Fruit fly (Drosophila melanogaster) Kc167 (cell line): Measurements from ENCODE around the gene Klp61F.
"Not testable (repeated sequence)": the region's sequence is repeated elsewhere in the genome, so short reads cannot be mapped to it uniquely, and the experiment has no call there.

ENCODE experiments used
- Myc ChIP-seq: fragments of >200 bp; optimal IDR thresholded peaks from 2 replicates; lab custom pipeline; 2017; ENCODE audit warnings: missing external identifiers
- Sin3A ChIP-seq: fragments of >200 bp; optimal IDR thresholded peaks from 2 replicates; lab custom pipeline; 2018; ENCODE audit warnings: missing external identifiers
- h ChIP-seq: fragments of >200 bp; optimal IDR thresholded peaks from 3 replicates; lab custom pipeline; 2018; ENCODE audit warnings: missing external identifiers
- insv ChIP-seq: fragments of >200 bp; optimal IDR thresholded peaks from 3 replicates; lab custom pipeline; 2018; ENCODE audit warnings: missing external identifiers
- psq ChIP-seq: fragments of >200 bp; optimal IDR thresholded peaks from 2 replicates; lab custom pipeline; 2017; ENCODE audit warnings: missing external identifiers
- ttk ChIP-seq: sonication (Bioruptor generic); optimal IDR thresholded peaks from 2 replicates; lab custom pipeline; 2017; ENCODE audit warnings: missing external identifiers

Gene Klp61F

DNA sequence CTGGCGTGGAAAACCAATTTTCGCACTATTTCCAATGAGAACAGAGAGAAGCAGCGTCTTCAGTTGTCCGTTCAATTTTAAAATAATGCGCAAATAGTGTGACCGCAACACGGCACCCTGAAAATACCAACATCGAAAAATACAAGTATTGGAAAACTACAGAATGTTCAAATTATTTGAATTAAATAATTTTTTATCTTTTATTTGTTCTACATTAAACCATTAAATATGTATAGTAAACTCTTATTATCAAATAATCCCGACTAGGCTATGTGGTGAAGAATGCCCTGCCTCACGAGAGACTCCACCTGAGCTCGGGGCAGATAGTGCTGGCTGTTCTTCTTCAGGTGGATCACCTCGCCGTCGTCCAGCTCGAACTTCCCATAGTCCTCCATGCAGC is at the start of gene Klp61F:
Klp61F (minus strand) TSS at position 101 of the 400 bp plus-strand sequence.
- TF ChIP-seq Sin3A; ttk (lab: Kevin White, UChicago); Myc (lab: Kevin White, UChicago): not testable (repeated sequence)

DNA sequence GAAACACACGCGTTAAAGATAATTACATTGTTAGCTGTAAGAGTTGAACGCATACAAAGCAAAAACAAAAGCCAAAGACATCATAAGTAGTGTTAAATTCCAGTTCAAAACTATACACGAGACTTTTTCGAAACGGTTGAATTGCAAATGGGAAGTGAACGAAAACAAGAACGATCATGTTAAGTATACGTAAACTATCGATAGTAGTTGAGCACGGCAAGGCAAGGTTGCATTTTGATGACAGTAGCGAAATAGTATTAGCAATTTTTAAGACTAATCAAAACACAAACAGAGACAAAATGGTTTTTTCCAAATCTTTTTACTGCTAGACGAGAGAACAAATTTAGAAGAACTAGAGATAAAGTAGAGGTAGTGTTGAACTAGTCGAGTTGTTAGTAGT is 49.1 kb upstream of the Klp61F start:
- TF ChIP-seq insv (no peak), Sin3A (no peak), h (lab: Kevin White, UChicago) (no peak), psq (lab: Kevin White, UChicago) (no peak), Myc (lab: Kevin White, UChicago) (no peak), ttk (lab: Kevin White, UChicago) (no peak)

DNA sequence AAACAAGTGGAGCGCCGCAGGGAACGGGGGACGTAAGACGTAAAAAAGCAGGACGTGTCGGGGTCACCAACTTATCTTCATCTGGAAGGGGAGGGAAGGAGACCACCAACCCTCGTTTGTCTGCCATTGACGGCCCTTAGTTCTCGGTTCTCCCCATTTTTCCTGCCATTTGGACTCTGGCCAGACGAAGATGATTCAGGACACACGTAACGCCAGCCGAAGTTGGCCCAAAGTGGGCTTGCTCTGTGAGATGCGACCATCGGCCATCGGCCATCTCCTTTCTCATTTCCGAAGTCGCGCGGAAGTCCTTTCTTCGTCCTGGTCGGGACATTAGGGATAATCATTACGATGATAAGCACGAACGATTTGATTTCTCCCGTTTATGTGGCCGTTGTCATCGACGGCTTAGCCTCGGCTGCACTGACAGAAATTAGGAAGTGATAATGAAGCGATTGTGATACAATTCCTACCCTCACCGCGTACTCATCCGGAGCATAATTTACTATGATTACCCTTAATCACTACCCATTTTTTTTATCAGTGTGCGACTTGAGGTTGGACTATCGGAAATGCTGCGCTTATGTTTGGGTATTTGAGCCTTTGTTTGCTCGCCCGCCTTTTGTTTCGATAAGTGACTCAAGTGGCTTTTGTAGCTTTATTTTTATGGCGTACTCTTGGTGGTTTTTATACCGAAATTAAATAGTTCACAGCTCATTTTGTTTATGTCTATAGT is 35.3 kb upstream of the Klp61F start:
- no peak for TF ChIP-seq ttk (lab: Kevin White, UChicago)
- no peak for TF ChIP-seq psq (lab: Kevin White, UChicago)
- no peak for TF ChIP-seq Sin3A
- no peak for TF ChIP-seq Myc (lab: Kevin White, UChicago)
- TF ChIP-seq h (lab: Kevin White, UChicago): no peak
- TF ChIP-seq insv: no peak

DNA sequence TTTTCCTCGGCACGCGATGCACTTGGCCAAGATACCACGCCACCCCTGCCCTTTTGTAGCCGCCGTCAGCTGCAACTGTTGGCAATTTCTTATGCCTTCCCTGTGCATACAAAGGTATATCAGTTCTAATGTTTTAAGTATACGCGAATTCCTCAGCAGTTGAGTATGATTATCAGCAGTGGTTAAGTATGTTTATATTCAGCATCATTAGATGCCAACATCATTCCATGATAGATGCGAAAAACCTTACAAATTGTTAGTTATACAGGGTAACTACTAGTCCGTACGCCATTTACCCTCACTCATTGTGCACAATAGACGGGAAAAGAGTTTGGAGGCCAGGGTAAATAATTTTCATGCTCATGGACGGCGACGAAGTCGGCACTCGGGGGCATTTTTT is 34.0 kb upstream of the Klp61F start:
- TF ChIP-seq Myc (lab: Kevin White, UChicago) (no peak), h (lab: Kevin White, UChicago) (no peak), insv (no peak), psq (lab: Kevin White, UChicago) (no peak), Sin3A (no peak), ttk (lab: Kevin White, UChicago) (no peak)

DNA sequence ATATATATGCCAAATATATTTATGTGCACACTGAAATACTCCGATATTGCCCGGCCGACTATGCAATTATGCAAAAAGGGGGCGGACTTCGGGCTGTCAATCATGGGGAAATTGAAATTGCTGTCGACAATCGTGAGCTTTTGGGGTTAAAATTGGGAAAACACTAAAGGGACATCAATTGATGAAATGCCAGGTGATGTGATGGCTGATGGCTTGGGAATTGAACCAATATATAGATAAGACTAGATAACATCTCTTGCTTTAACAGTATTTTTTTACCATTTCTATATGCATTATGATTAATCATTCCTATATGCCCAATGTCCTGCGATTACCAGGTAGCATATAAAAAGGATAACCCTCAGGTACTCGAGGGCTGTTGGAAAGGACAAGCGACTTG is 32.2 kb upstream of the Klp61F start:
- TF ChIP-seq insv (no peak), ttk (lab: Kevin White, UChicago) (no peak), h (lab: Kevin White, UChicago) (no peak)

DNA sequence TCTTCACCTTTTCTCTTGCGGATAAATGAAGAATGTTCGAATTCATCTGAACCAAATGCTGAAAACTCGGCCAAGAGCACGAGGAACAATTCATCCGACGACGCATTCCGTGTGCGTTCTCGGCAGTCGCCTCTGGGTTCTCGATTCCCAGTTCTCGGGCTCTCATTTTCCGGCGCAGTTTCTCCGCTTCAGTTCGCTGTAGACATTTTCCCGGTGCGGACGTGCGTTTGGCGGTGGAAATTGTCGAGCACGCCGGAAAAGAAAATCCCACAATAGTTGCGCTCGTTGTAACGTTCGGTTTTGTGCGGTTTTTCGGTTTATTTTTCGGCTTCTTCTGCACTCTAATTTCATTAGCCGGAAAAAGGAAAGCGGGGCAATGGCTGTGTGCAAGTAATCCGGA is 30.1 kb upstream of the Klp61F start, which contains the start of gene CG32333:
CG32333 (plus strand) TSS at position 190 of the 400 bp plus-strand sequence.
- TF ChIP-seq psq (lab: Kevin White, UChicago): no peak
- TF ChIP-seq Myc (lab: Kevin White, UChicago): no peak
- TF ChIP-seq h (lab: Kevin White, UChicago): no peak
- no peak for TF ChIP-seq Sin3A

DNA sequence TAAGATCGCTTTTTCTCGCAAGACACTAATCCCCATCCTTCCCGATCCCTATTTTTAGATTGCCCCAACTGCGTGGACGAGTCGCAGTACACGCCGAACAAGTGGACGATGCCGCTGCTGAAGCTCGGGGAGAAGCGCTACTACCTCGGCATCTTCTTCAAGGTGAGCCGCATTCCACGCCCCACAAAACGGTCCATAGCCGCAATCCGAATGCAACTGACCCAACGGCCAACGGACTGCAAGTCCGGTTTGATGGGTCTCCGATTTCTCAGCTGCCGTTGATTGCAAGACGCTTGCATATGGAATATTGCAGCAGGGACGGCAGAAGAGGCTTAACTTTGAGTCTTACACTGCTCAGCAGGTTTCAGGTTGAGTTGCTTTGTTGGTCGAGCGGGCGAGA is 23.3 kb upstream of the Klp61F start:
- no peak for TF ChIP-seq insv
- no peak for TF ChIP-seq ttk (lab: Kevin White, UChicago)
- no peak for TF ChIP-seq h (lab: Kevin White, UChicago)
- no peak for TF ChIP-seq psq (lab: Kevin White, UChicago)

DNA sequence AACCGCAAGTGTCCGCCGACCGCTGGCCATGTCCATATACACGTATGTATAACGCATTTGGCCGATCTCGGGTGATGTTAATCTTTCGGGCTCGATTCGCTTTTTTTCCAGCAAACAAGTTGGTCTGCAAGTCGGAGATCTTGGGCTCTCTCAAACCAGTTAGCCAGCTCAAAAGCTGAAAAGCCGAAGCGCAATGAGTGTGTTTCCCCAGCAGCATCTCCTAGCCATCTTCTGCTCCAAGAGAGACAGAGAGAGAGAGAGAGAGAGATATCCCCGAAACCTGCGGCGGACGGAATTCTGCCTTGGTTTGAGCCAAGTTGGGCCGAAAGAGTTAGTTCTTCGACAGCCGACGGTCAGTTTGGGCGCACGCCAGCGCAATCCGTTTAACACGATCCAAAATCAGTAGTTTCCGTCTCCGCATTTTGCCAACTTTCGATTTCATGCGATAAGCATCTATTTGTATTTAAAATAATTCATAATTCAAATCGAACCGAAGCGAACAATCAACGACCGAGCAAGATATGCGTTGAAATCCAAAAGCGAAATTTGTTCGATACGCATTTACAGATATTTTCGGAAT is 19.8 kb upstream of the Klp61F start:
- TF ChIP-seq h (lab: Kevin White, UChicago): no peak

DNA sequence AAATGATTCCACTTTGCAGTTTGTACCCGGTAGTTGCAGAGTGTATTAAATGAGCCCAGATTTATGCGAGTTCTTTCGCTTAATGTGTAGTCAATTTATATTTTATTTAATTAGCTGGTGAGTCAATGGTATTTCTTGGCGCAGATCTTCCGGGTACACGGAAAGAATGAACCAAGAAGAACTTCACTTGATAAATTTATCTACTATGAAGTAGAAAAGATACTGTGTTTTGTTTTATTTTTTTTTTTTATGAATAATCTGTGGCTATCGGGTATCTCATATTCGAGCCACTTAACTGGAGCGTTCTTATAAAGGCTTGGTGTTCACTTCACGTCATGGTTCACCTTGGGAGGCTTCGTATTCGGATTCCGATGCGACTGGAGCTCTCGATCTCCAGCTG is 19.3 kb upstream of the Klp61F start:
- TF ChIP-seq Sin3A: no peak
- TF ChIP-seq psq (lab: Kevin White, UChicago): no peak

DNA sequence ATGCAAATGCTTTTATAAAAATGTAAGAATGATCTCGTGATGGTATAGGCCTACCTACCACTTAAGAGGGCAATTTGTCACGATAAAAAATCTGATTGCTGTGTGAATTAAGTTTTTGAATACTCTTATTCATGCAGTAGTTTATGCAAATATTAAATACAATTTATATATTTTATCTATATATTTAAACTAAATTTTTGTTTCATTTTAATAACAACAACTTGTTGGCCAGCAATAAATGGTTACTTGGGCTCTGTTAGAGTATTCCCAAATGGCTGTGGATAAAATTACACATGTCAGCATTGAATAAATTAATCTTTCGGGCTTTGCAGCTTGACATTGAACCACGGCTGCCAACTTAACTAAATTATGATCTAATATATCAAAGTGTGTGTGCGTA is 12.8 kb upstream of the Klp61F start:
- no peak for TF ChIP-seq Myc (lab: Kevin White, UChicago)
- TF ChIP-seq Sin3A: no peak
- TF ChIP-seq ttk (lab: Kevin White, UChicago): no peak

DNA sequence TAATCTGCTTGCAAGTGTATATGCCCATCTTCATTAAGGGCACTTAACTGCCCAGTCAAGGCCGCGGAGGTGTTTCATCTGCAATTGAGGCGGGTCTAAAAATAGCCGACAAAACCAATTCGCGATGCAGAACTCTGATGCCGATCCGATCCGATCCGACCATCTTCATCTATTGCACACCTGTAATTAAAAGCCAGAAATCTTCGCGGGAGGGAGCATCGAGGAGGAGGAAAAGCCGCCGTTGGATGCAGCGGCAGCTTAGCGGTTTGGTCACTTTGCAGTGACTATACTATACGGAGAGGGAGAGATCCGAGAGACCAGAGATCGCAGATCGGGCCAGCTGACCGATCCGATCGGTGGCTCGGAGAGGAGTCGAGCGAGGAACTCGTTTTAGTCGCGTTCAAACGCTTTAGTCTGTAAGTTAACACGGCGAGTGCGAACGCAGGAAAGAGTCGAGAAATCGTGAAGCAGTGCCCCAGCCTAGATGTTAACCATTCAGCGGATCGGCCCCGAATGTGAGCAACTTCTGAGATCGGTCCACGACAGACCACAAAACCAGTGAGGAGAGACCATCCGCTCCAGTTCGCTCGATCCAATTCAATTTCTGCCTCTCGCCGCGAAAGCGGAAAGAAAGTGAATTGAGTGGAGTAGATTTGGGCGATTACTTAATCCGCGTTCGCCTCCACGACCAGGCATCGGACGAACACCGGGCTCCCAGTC is 10.5 kb upstream of the Klp61F start, which contains the start of gene tfc:
tfc (plus strand) TSS at position 389 of the 720 bp plus-strand sequence.
- TF ChIP-seq h (lab: Kevin White, UChicago): no peak
- no peak for TF ChIP-seq ttk (lab: Kevin White, UChicago)
- TF ChIP-seq Sin3A: no peak
- no peak for TF ChIP-seq insv
- TF ChIP-seq psq (lab: Kevin White, UChicago): no peak
- no peak for TF ChIP-seq Myc (lab: Kevin White, UChicago)

DNA sequence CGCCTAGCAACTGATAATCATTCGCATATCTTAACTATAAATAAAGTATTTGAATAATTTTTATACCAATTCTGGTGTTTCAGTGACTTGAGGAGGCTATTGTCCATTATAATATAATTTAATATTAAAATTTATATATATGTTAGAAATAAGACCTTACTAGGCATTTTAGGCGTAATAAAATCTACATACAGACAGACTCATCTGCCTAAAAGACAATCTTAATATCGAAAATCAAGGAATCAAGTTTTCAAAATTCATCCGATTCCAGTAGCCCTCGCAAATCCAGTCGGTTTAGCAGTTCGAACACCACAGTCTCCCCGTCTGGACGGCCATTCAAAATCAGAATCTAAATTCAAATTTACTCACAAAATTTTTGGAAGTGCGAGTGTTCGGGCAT is 6.0 kb upstream of the Klp61F start, which contains the start of the genes CG9130 and CG9133:
CG9130 (plus strand) TSS at position 301 of the 400 bp plus-strand sequence.
CG9133 (plus strand) TSS at position 301 of the 400 bp plus-strand sequence.
- TF ChIP-seq insv (no peak), h (lab: Kevin White, UChicago) (no peak), psq (lab: Kevin White, UChicago) (no peak), Myc (lab: Kevin White, UChicago) (no peak), Sin3A (no peak), ttk (lab: Kevin White, UChicago) (no peak)

DNA sequence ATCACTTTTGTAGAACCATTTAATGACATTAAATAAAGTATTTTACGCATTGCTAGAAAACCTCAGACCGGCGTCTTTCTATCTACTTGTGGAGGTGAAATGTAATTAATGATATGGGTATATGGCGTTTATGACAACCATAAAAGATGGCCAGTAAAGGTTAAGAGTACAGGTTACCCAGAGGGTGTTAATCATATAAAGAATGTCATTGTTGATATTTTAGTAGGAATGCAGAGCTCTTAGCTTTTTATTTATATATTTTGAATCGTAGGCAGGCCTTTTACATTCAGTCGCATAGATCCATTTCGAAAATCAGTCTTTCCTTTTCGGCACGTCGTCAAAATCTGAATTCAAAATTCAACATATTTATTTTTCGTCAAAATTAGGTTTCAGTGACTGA is 4.7 kb upstream of the Klp61F start, which contains the start of gene Bfc:
Bfc (plus strand) TSS at position 301 of the 400 bp plus-strand sequence.
- TF ChIP-seq Sin3A: no peak
- TF ChIP-seq psq (lab: Kevin White, UChicago): no peak
- TF ChIP-seq ttk (lab: Kevin White, UChicago): no peak
- TF ChIP-seq insv: no peak
- no peak for TF ChIP-seq Myc (lab: Kevin White, UChicago)
